Worm (Caenorhabditis elegans): ENCODE data around the gene srg-67.

ce11 chrV:5426337-5426736 lies 36.5 kb downstream of the srg-67 start:
- no peak for TF ChIP-seq ztf-6 (GFP tag; IDR thresholded peaks at IDR 0.05)
- no peak for TF ChIP-seq bed-2 (GFP tag; IDR thresholded peaks at IDR 0.05)
- no peak for TF ChIP-seq unc-130 (GFP tag; optimal IDR thresholded peaks at IDR 0.05)
- no peak for TF ChIP-seq repo-1 (tag; optimal IDR thresholded peaks at IDR 0.05)
- TF ChIP-seq ceh-27 (GFP tag; optimal IDR thresholded peaks at IDR 0.05) = no peak
- TF ChIP-seq ztf-26 (tag; optimal IDR thresholded peaks at IDR 0.05) = no peak
- no peak for TF ChIP-seq F55B11.4 (tag; optimal IDR thresholded peaks at IDR 0.05; ENCODE audit: borderline replicate concordance, insufficient read depth)
- TF ChIP-seq gei-17 (GFP tag; optimal IDR thresholded peaks at IDR 0.05) = no peak
- TF ChIP-seq atf-7 (tag; optimal IDR thresholded peaks at IDR 0.05) = no peak
- no peak for TF ChIP-seq cebp-2 (GFP tag; IDR thresholded peaks at IDR 0.05)
- no peak for TF ChIP-seq somi-1 (GFP tag; optimal IDR thresholded peaks at IDR 0.05)

Data from whole organism, young adult.